Worm (Caenorhabditis elegans) whole organism, L3 larva: ENCODE results near the gene ptb-1.

Source experiments
- aly-2 ChIP-seq: fragments of 150-350 bp; optimal IDR thresholded peaks from 2 replicates; lab custom pipeline; 2014; ENCODE audit warnings: missing biosample characterization, missing genetic modification characterization
- ama-1 ChIP-seq: fragments of 150-350 bp; optimal IDR thresholded peaks from 2 replicates; lab custom pipeline; 2018
- ceh-82 ChIP-seq: fragments of 150-350 bp; optimal IDR thresholded peaks from 2 replicates; lab custom pipeline; 2014; ENCODE audit warnings: missing biosample characterization, missing genetic modification characterization
- egl-5 ChIP-seq: fragments of 150-350 bp; optimal IDR thresholded peaks from 2 replicates; lab custom pipeline; 2017; ENCODE audit warnings: missing biosample characterization, missing genetic modification reagents, missing genetic modification characterization, inconsistent platforms
- elt-1 ChIP-seq: fragments of 150-350 bp; optimal IDR thresholded peaks from 2 replicates; lab custom pipeline; 2014; ENCODE audit warnings: missing biosample characterization, missing genetic modification characterization
- nhr-237 ChIP-seq: fragments of 150-350 bp; optimal IDR thresholded peaks from 2 replicates; lab custom pipeline; 2014; ENCODE audit warnings: missing biosample characterization, missing genetic modification characterization
- tbx-2 ChIP-seq: sonication (generic microtip); optimal IDR thresholded peaks from 2 replicates; lab custom pipeline; 2016; ENCODE audit warnings: mild to moderate bottlenecking, missing genetic modification characterization, missing compliant biosample characterization
- unc-39 ChIP-seq: sonication (generic microtip); optimal IDR thresholded peaks from 4 replicates; lab custom pipeline; 2017; ENCODE audit warnings: missing biosample characterization, missing genetic modification characterization
- unc-62 ChIP-seq: fragments of 150-350 bp; sonication (generic microtip); optimal IDR thresholded peaks from 4 replicates; lab custom pipeline; 2014; ENCODE audit warnings: missing biosample characterization, missing genetic modification reagents, missing genetic modification characterization

ce11 chrII:10717124-10717523 lies 41.7 kb downstream of the ptb-1 start, which contains the start of gene C09G5.13:
- TF ChIP-seq ceh-82 (tag; lab: Kevin White, UChicago) (no peak), ama-1 (lab: Kevin White, UChicago) (no peak), tbx-2 (tag; lab: Kevin White, UChicago) (no peak), aly-2 (tag; lab: Kevin White, UChicago) (no peak), unc-39 (tag; lab: Kevin White, UChicago) (no peak), elt-1 (tag; lab: Kevin White, UChicago) (no peak), egl-5 (tag; lab: Kevin White, UChicago) (no peak), nhr-237 (tag; lab: Kevin White, UChicago) (no peak), unc-62 (no peak)
